Worm (Caenorhabditis elegans): ENCODE results near the gene ints-9.
"Not testable (repeated sequence)": the region's sequence is repeated elsewhere in the genome, so short reads cannot be mapped to it uniquely, and the experiment has no call there.

ce11 chrV:7548499-7548898, 27.1 kb upstream of the ints-9 start:
- not testable (repeated sequence) for TF ChIP-seq fos-1 (tag; optimal IDR thresholded peaks at IDR 0.05); ZK546.5 (tag; optimal IDR thresholded peaks at IDR 0.05); ama-1 (optimal IDR thresholded peaks at IDR 0.05); daf-8 (GFP tag; IDR thresholded peaks at IDR 0.05); nhr-11 (tag; optimal IDR thresholded peaks at IDR 0.05); nhr-76 (tag; optimal IDR thresholded peaks at IDR 0.05); pha-4 (tag; optimal IDR thresholded peaks at IDR 0.05); Y5F2A.4 (GFP tag; optimal IDR thresholded peaks at IDR 0.05); aha-1 (tag)
- TF ChIP-seq mdt-29 (GFP tag; IDR thresholded peaks at IDR 0.05) (peak; percentile 71; the same call in 1 of the 2 replicates), php-3 (GFP tag; IDR thresholded peaks at IDR 0.05) (0 out of 2 replicates have a peak, but pooled peaks have one; percentile 39), pha-4 (GFP tag; IDR thresholded peaks at IDR 0.05) (peak; percentile 78), vab-7 (GFP tag; IDR thresholded peaks at IDR 0.05) (peak; percentile 85)

Data from whole organism, L4 larva.